Worm (Caenorhabditis elegans) whole organism, young adult: ENCODE measurements around the gene mre-11.

Source experiments
- C17E4.6 ChIP-seq: fragments of 200-800 bp; sonication (Bioruptor generic); IDR thresholded peaks from 2 replicates; pipeline ENCODE4 v1.3.6; 2022; ENCODE audit warnings: missing genetic modification reagents, missing genetic modification characterization, missing compliant biosample characterization
- F10E7.11 ChIP-seq: sonication (generic microtip); optimal IDR thresholded peaks from 2 replicates; lab custom pipeline; 2017; ENCODE audit warnings: mild to moderate bottlenecking, missing genetic modification characterization, moderate library complexity, missing compliant biosample characterization
- F22D6.2 ChIP-seq: sonication (generic microtip); optimal IDR thresholded peaks from 2 replicates; lab custom pipeline; 2016; ENCODE audit warnings: mild to moderate bottlenecking, missing genetic modification characterization, missing compliant biosample characterization
- F23B12.7 ChIP-seq: sonication (generic microtip); optimal IDR thresholded peaks from 2 replicates; lab custom pipeline; 2017; ENCODE audit warnings: missing genetic modification characterization, mild to moderate bottlenecking, missing compliant biosample characterization, antibody characterized with exemption, moderate library complexity; ENCODE audit not compliant: insufficient read depth
- K11D2.4 ChIP-seq: fragments of 200-800 bp; sonication (Bioruptor generic); IDR thresholded peaks from 2 replicates; pipeline ENCODE4 v1.3.6; 2022; ENCODE audit warnings: missing genetic modification reagents, missing genetic modification characterization, missing compliant biosample characterization
- ama-1 ChIP-seq, 3 experiments: fragments of 150-350 bp in 1 of 3; sonication (generic microtip) in 2 of 3; optimal IDR thresholded peaks; 2 replicates each; lab custom pipeline; 2014 to 2018; ENCODE audit warnings: missing biosample characterization in 2 of 3, missing genetic modification characterization in 2 of 3, missing genetic modification reagents in 2 of 3
- aptf-3 ChIP-seq: fragments of 200-800 bp; sonication (Bioruptor generic); IDR thresholded peaks from 2 replicates; pipeline ENCODE4 v1.3.6; 2022; ENCODE audit warnings: missing genetic modification characterization, missing compliant biosample characterization
- athp-1 ChIP-seq: sonication (generic microtip); optimal IDR thresholded peaks from 2 replicates; lab custom pipeline; 2017; ENCODE audit warnings: mild to moderate bottlenecking, missing genetic modification characterization, missing compliant biosample characterization
- attf-5 ChIP-seq: fragments of 200-800 bp; sonication (Bioruptor generic); optimal IDR thresholded peaks from 2 replicates; lab custom pipeline; 2018; ENCODE audit warnings: mild to moderate bottlenecking, missing genetic modification characterization, missing compliant biosample characterization
- attf-6 ChIP-seq: fragments of 200-800 bp; sonication (Bioruptor generic); IDR thresholded peaks from 2 replicates; pipeline ENCODE4 v1.3.6; 2022; ENCODE audit warnings: missing genetic modification reagents, missing genetic modification characterization, missing compliant biosample characterization
- ceh-79 ChIP-seq: sonication (generic microtip); optimal IDR thresholded peaks from 2 replicates; lab custom pipeline; 2017; ENCODE audit warnings: mild to moderate bottlenecking, missing genetic modification characterization, missing compliant biosample characterization
- chd-7 ChIP-seq: sonication (generic microtip); optimal IDR thresholded peaks from 2 replicates; lab custom pipeline; 2016; ENCODE audit warnings: mild to moderate bottlenecking, missing genetic modification characterization, moderate library complexity, missing compliant biosample characterization
- ets-4 ChIP-seq: fragments of 200-800 bp; sonication (Bioruptor generic); optimal IDR thresholded peaks from 2 replicates; lab custom pipeline; 2018; ENCODE audit warnings: mild to moderate bottlenecking, missing genetic modification characterization, missing compliant biosample characterization
- hlh-12 ChIP-seq: sonication (generic microtip); optimal IDR thresholded peaks from 2 replicates; lab custom pipeline; 2016; ENCODE audit warnings: missing genetic modification characterization, missing compliant biosample characterization
- hlh-26 ChIP-seq: fragments of 200-800 bp; sonication (Bioruptor generic); conservative IDR thresholded peaks from 2 replicates; pipeline ENCODE4 v1.3.6; 2022; ENCODE audit warnings: missing genetic modification reagents, missing genetic modification characterization, missing compliant biosample characterization
- hsf-1 ChIP-seq: fragments of 200-800 bp; sonication (Bioruptor generic); IDR thresholded peaks from 2 replicates; pipeline ENCODE4 v1.3.6; 2022; ENCODE audit warnings: missing genetic modification reagents, missing genetic modification characterization, missing compliant biosample characterization
- lag-1 ChIP-seq: fragments of 200-800 bp; sonication (Bioruptor generic); IDR thresholded peaks from 2 replicates; pipeline ENCODE4 v1.3.6; 2022; ENCODE audit warnings: missing genetic modification reagents, missing genetic modification characterization, missing compliant biosample characterization
- lin-26 ChIP-seq: fragments of 200-800 bp; sonication (Bioruptor generic); IDR thresholded peaks from 2 replicates; pipeline ENCODE4 v1.3.6; 2022; ENCODE audit warnings: missing genetic modification reagents, missing genetic modification characterization, missing compliant biosample characterization
- lin-40 ChIP-seq: sonication (generic microtip); optimal IDR thresholded peaks from 2 replicates; lab custom pipeline; 2016; ENCODE audit warnings: missing genetic modification characterization, mild to moderate bottlenecking, missing compliant biosample characterization, missing genotype, missing genetic modification reagents
- lin-54 ChIP-seq: fragments of 200-800 bp; sonication (Bioruptor generic); optimal IDR thresholded peaks from 2 replicates; lab custom pipeline; 2018; ENCODE audit warnings: mild to moderate bottlenecking, missing genetic modification characterization, missing compliant biosample characterization
- nfya-1 ChIP-seq: sonication (generic microtip); optimal IDR thresholded peaks from 2 replicates; lab custom pipeline; 2017; ENCODE audit warnings: antibody characterized with exemption, missing compliant biosample characterization, missing genetic modification characterization, borderline replicate concordance; ENCODE audit not compliant: insufficient read depth
- nfyb-1 ChIP-seq: fragments of 200-800 bp; sonication (Bioruptor generic); IDR thresholded peaks from 2 replicates; pipeline ENCODE4 v1.3.6; 2022; ENCODE audit warnings: missing genetic modification reagents, missing genetic modification characterization, missing compliant biosample characterization
- nhr-120 ChIP-seq: fragments of 200-800 bp; sonication (Bioruptor generic); IDR thresholded peaks from 2 replicates; pipeline ENCODE4 v1.3.6; 2022; ENCODE audit warnings: missing genetic modification characterization, missing compliant biosample characterization
- nhr-179 ChIP-seq: sonication (generic microtip); optimal IDR thresholded peaks from 2 replicates; lab custom pipeline; 2016; ENCODE audit warnings: mild to moderate bottlenecking, missing genetic modification characterization, missing compliant biosample characterization
- nhr-80 ChIP-seq: sonication (generic microtip); optimal IDR thresholded peaks from 2 replicates; lab custom pipeline; 2016; ENCODE audit warnings: missing genetic modification characterization, missing compliant biosample characterization
- nhr-90 ChIP-seq: sonication (generic microtip); optimal IDR thresholded peaks from 2 replicates; lab custom pipeline; 2016; ENCODE audit warnings: missing genotype, mild to moderate bottlenecking, missing genetic modification characterization, missing compliant biosample characterization
- rec-8 ChIP-seq, 2 experiments: sonication (generic microtip); optimal IDR thresholded peaks; 2 replicates each; lab custom pipeline; 2016; ENCODE audit warnings: mild to moderate bottlenecking in 2 of 2, missing genetic modification characterization in 2 of 2, missing genetic modification reagents in 2 of 2, missing genotype in 2 of 2, missing biosample characterization in 1 of 2, missing compliant biosample characterization in 1 of 2, moderate library complexity in 1 of 2
- repo-1 ChIP-seq: sonication (generic microtip); optimal IDR thresholded peaks from 2 replicates; lab custom pipeline; 2017; ENCODE audit warnings: mild to moderate bottlenecking, missing genetic modification characterization, missing compliant biosample characterization
- rpc-1 ChIP-seq, 2 experiments: fragments of 150-350 bp in 1 of 2; sonication (generic microtip) in 1 of 2; optimal IDR thresholded peaks; 2 replicates each; lab custom pipeline; 2014 to 2018; ENCODE audit warnings: missing biosample characterization in 1 of 2, missing genetic modification characterization in 1 of 2, missing genetic modification reagents in 1 of 2, missing genotype in 1 of 2
- sea-2 ChIP-seq: fragments of 200-800 bp; sonication (Bioruptor generic); IDR thresholded peaks from 2 replicates; pipeline ENCODE4 v1.3.6; 2022; ENCODE audit warnings: missing genetic modification characterization, missing compliant biosample characterization
- snpc-1.1 ChIP-seq: sonication (generic microtip); optimal IDR thresholded peaks from 2 replicates; lab custom pipeline; 2017; ENCODE audit warnings: missing genetic modification characterization, mild to moderate bottlenecking, missing compliant biosample characterization, antibody characterized with exemption, moderate library complexity, missing genotype, missing genetic modification reagents; ENCODE audit not compliant: insufficient read depth
- snpc-3.4 ChIP-seq: sonication (generic microtip); optimal IDR thresholded peaks from 2 replicates; lab custom pipeline; 2017; ENCODE audit warnings: missing genetic modification characterization, mild to moderate bottlenecking, missing compliant biosample characterization, antibody characterized with exemption, moderate library complexity, missing genotype, missing genetic modification reagents
- tbx-9 ChIP-seq: sonication (generic microtip); optimal IDR thresholded peaks from 2 replicates; lab custom pipeline; 2016; ENCODE audit warnings: borderline replicate concordance, missing genetic modification characterization, inconsistent platforms, missing compliant biosample characterization
- tlf-1 ChIP-seq: fragments of 200-800 bp; sonication (Bioruptor generic); optimal IDR thresholded peaks from 2 replicates; lab custom pipeline; 2018; ENCODE audit warnings: mild to moderate bottlenecking, missing genetic modification characterization, missing compliant biosample characterization
- unc-62 ChIP-seq: fragments of 150-350 bp; optimal IDR thresholded peaks from 2 replicates; lab custom pipeline; 2014; ENCODE audit warnings: missing biosample characterization, missing genetic modification reagents, missing genetic modification characterization
- ztf-22 ChIP-seq: fragments of 200-800 bp; sonication (Bioruptor generic); optimal IDR thresholded peaks from 2 replicates; lab custom pipeline; 2018; ENCODE audit warnings: mild to moderate bottlenecking, missing genetic modification characterization, moderate library complexity, missing compliant biosample characterization

The mre-11 gene

DNA sequence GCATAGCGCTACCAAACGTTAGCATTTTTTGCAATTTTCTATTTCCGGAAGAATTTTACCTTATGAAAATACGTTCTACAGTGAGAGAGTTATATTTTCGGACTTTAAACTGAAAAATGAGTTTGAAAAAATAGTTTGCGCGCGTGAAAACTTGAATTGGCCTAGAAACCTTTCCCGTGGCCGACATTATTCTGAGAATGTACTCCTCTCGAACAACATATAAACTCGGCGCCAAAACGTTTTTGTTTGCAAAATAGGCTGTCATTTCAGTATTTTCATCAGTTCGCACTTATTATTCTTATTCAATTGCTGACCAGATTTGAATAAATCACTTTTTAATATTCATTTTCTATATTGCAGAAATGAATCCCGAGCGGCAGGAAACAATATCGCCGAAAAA is at the start of gene mre-11, which contains the start of gene wdr-5.3 (continued):
- TF ChIP-seq K11D2.4 (GFP tag; lab: Robert Waterston, UW) (no peak), nhr-120 (GFP tag; lab: Robert Waterston, UW) (no peak), nhr-179 (no peak), rpc-1 (optimal IDR thresholded peaks at IDR 0.05; lab: Kevin White, UChicago) (no peak), rpc-1 (tag; optimal IDR thresholded peaks at IDR 0.05; lab: Kevin White, UChicago) (no peak), attf-6 (GFP tag; lab: Robert Waterston, UW) (no peak), nfyb-1 (GFP tag; lab: Robert Waterston, UW) (no peak), sea-2 (GFP tag; lab: Robert Waterston, UW) (no peak), lin-26 (no peak), rec-8 (tag; optimal IDR thresholded peaks at IDR 0.05; lab: Kevin White, UChicago) (no peak), aptf-3 (no peak), ceh-79 (tag; lab: Kevin White, UChicago) (no peak), chd-7 (tag; lab: Kevin White, UChicago) (no peak), F23B12.7 (tag; lab: Kevin White, UChicago) (no peak), hlh-12 (no peak), lin-54 (peak; percentile 80), ztf-22 (GFP tag; lab: Kevin White, UChicago) (no peak), lin-40 (no peak), repo-1 (no peak), ama-1 (optimal IDR thresholded peaks at IDR 0.05; lab: Kevin White, UChicago) (no peak), ama-1 (GFP tag; optimal IDR thresholded peaks at IDR 0.05; lab: Kevin White, UChicago) (no peak), lag-1 (GFP tag; lab: Robert Waterston, UW) (no peak), hsf-1 (0 out of 2 replicates have a peak, but pooled peaks have one; percentile 51), hlh-26 (GFP tag; lab: Robert Waterston, UW) (no peak), F10E7.11 (tag; lab: Kevin White, UChicago) (no peak), tbx-9 (tag; lab: Kevin White, UChicago) (no peak), nfya-1 (tag; lab: Kevin White, UChicago) (no peak), attf-5 (GFP tag; lab: Kevin White, UChicago) (peak; percentile 3), nhr-90 (tag; lab: Kevin White, UChicago) (no peak), ets-4 (GFP tag; lab: Kevin White, UChicago) (no peak)

ce11 chrV:10784011-10784410 is 47.3 kb upstream of the mre-11 start, which contains the start of gene D1054.8:
TSS of gene D1054.8 (plus strand) at chrV:10784311.
- no peak for TF ChIP-seq tlf-1 (GFP tag; lab: Kevin White, UChicago)
- no peak for TF ChIP-seq C17E4.6 (GFP tag; lab: Robert Waterston, UW)
- TF ChIP-seq F22D6.2 (tag; lab: Kevin White, UChicago): no peak
- no peak for TF ChIP-seq attf-6 (GFP tag; lab: Robert Waterston, UW)
- TF ChIP-seq, all 124 proteins: peak for 0

- TF ChIP-seq snpc-3.4 (no peak), rec-8 (tag; optimal IDR thresholded peaks at IDR 0.05; lab: Kevin White, UChicago) (no peak), snpc-1.1 (tag; lab: Kevin White, UChicago) (no peak), athp-1 (tag; lab: Kevin White, UChicago) (no peak), nhr-80 (tag; lab: Kevin White, UChicago) (peak; percentile 78), unc-62 (GFP tag; lab: Kevin White, UChicago) (no peak)
Observed at ce11 chrV:10776528-10777055, 39.9 kb upstream of the mre-11 start, which contains the start of gene D1054.5. TSS of gene D1054.5 (minus strand) at chrV:10776578.
